Worm (Caenorhabditis elegans) whole organism, L1 larva: Measurements from ENCODE around the gene cpb-2.

ENCODE experiments used
- C04F5.9 ChIP-seq: sonication (generic microtip); optimal IDR thresholded peaks from 2 replicates; lab custom pipeline; 2016; ENCODE audit warnings: missing genetic modification characterization, missing compliant biosample characterization
- C16A3.4 ChIP-seq: fragments of 150-350 bp; optimal IDR thresholded peaks from 2 replicates; lab custom pipeline; 2014; ENCODE audit warnings: missing biosample characterization, missing genetic modification characterization
- F16B12.6 ChIP-seq: fragments of 150-350 bp; optimal IDR thresholded peaks from 2 replicates; lab custom pipeline; 2014; ENCODE audit warnings: missing biosample characterization, missing genetic modification characterization
- aha-1 ChIP-seq: fragments of 150-350 bp; optimal IDR thresholded peaks from 2 replicates; lab custom pipeline; 2014; ENCODE audit warnings: missing biosample characterization, missing genetic modification characterization
- aly-2 ChIP-seq: fragments of 150-350 bp; optimal IDR thresholded peaks from 2 replicates; lab custom pipeline; 2014; ENCODE audit warnings: missing biosample characterization, missing genetic modification characterization
- ama-1 ChIP-seq: fragments of 150-350 bp; optimal IDR thresholded peaks from 2 replicates; lab custom pipeline; 2014
- blmp-1 ChIP-seq: fragments of 150-350 bp; optimal IDR thresholded peaks from 2 replicates; lab custom pipeline; 2014; ENCODE audit warnings: missing biosample characterization, missing genetic modification characterization
- ceh-63 ChIP-seq: fragments of 200-800 bp; sonication (Bioruptor generic); optimal IDR thresholded peaks from 2 replicates; lab custom pipeline; 2018; ENCODE audit warnings: mild to moderate bottlenecking, missing genetic modification characterization, missing compliant biosample characterization
- ceh-82 ChIP-seq, 3 experiments: fragments of 150-350 bp in 1 of 3; sonication (generic microtip) in 2 of 3; optimal IDR thresholded peaks; 2 replicates each; lab custom pipeline; 2014 to 2017; ENCODE audit warnings: missing biosample characterization in 3 of 3, missing genetic modification characterization in 3 of 3
- efl-1 ChIP-seq, 4 experiments: fragments of 150-350 bp; optimal IDR thresholded peaks in 3 of 4; peaks in 1 of 4; 1 replicate in 1 of 4; 2 replicates in 3 of 4; lab custom pipeline; 2014; ENCODE audit warnings: missing biosample characterization in 2 of 4, missing genetic modification characterization in 2 of 4, missing genetic modification reagents in 2 of 4
- efl-3 ChIP-seq: fragments of 200-800 bp; sonication (Bioruptor generic); optimal IDR thresholded peaks from 2 replicates; lab custom pipeline; 2018; ENCODE audit warnings: mild to moderate bottlenecking, missing genetic modification characterization, missing compliant biosample characterization
- egl-27 ChIP-seq, 2 experiments: fragments of 150-350 bp in 1 of 2; sonication (generic microtip); optimal IDR thresholded peaks; 3 replicates each; lab custom pipeline; 2017 to 2018; ENCODE audit warnings: missing biosample characterization in 2 of 2, missing genetic modification characterization in 2 of 2, missing genetic modification reagents in 2 of 2
- elt-3 ChIP-seq, 6 experiments: fragments of 150-350 bp in 1 of 6; sonication (generic microtip); optimal IDR thresholded peaks; 2 replicates each; lab custom pipeline; 2017 to 2018; ENCODE audit warnings: missing biosample characterization in 6 of 6, missing genetic modification characterization in 6 of 6, inconsistent platforms in 1 of 6
- fkh-8 ChIP-seq: sonication (generic microtip); optimal IDR thresholded peaks from 2 replicates; lab custom pipeline; 2016; ENCODE audit warnings: mild to moderate bottlenecking, missing genetic modification characterization, missing compliant biosample characterization
- hlh-4 ChIP-seq: sonication (generic microtip); optimal IDR thresholded peaks from 2 replicates; lab custom pipeline; 2016; ENCODE audit warnings: mild to moderate bottlenecking, missing genetic modification characterization, missing compliant biosample characterization
- irx-1 ChIP-seq: sonication (generic microtip); optimal IDR thresholded peaks from 2 replicates; lab custom pipeline; 2016; ENCODE audit warnings: missing genetic modification characterization, missing compliant biosample characterization
- isw-1 ChIP-seq: fragments of 200-800 bp; sonication (Bioruptor generic); IDR thresholded peaks from 2 replicates; pipeline ENCODE4 v1.3.6; 2022; ENCODE audit warnings: missing genetic modification characterization, missing compliant biosample characterization
- lin-14 ChIP-seq: fragments of 200-800 bp; sonication (Bioruptor generic); optimal IDR thresholded peaks from 2 replicates; lab custom pipeline; 2018; ENCODE audit warnings: mild to moderate bottlenecking, missing genetic modification characterization, moderate library complexity, missing compliant biosample characterization
- lin-35 ChIP-seq, 2 experiments: fragments of 150-350 bp; optimal IDR thresholded peaks; 2 replicates each; lab custom pipeline; 2014; ENCODE audit warnings: missing biosample characterization in 2 of 2, missing genetic modification characterization in 2 of 2, missing genetic modification reagents in 2 of 2
- lsy-2 ChIP-seq, 2 experiments: fragments of 150-350 bp; optimal IDR thresholded peaks; 2 replicates each; lab custom pipeline; 2014; ENCODE audit warnings: missing biosample characterization in 2 of 2, missing genetic modification characterization in 2 of 2
- mab-9 ChIP-seq: fragments of 200-800 bp; sonication (Bioruptor generic); IDR thresholded peaks from 2 replicates; pipeline ENCODE4 v1.3.6; 2022; ENCODE audit warnings: missing genetic modification reagents, missing genetic modification characterization, missing compliant biosample characterization
- mef-2 ChIP-seq: fragments of 150-350 bp; optimal IDR thresholded peaks from 2 replicates; lab custom pipeline; 2014; ENCODE audit warnings: missing biosample characterization, missing genetic modification characterization
- mep-1 ChIP-seq: fragments of 150-350 bp; optimal IDR thresholded peaks from 2 replicates; lab custom pipeline; 2014; ENCODE audit warnings: missing biosample characterization, missing genetic modification characterization
- nhr-85 ChIP-seq: sonication (generic microtip); peaks from one replicate; lab custom pipeline; 2016; ENCODE audit warnings: missing genetic modification characterization, inconsistent platforms, missing compliant biosample characterization
- nhr-90 ChIP-seq: sonication (generic microtip); optimal IDR thresholded peaks from 2 replicates; lab custom pipeline; 2016; ENCODE audit warnings: mild to moderate bottlenecking, missing genetic modification characterization, missing compliant biosample characterization; ENCODE audit not compliant: poor library complexity
- pqm-1 ChIP-seq: sonication (generic microtip); optimal IDR thresholded peaks from 3 replicates; lab custom pipeline; 2017; ENCODE audit warnings: missing biosample characterization, missing genetic modification characterization
- rnt-1 ChIP-seq: sonication (generic microtip); optimal IDR thresholded peaks from 2 replicates; lab custom pipeline; 2016; ENCODE audit warnings: mild to moderate bottlenecking, missing genetic modification characterization, moderate library complexity, missing compliant biosample characterization
- skn-1 ChIP-seq: fragments of 150-350 bp; optimal IDR thresholded peaks from 2 replicates; lab custom pipeline; 2014; ENCODE audit warnings: missing biosample characterization, missing genetic modification characterization
- sptf-1 ChIP-seq: fragments of 150-350 bp; optimal IDR thresholded peaks from 2 replicates; lab custom pipeline; 2014; ENCODE audit warnings: missing biosample characterization, missing genetic modification characterization
- swsn-7 ChIP-seq: sonication (generic microtip); optimal IDR thresholded peaks from 2 replicates; lab custom pipeline; 2016; ENCODE audit warnings: missing genetic modification characterization, missing compliant biosample characterization
- tbx-2 ChIP-seq: sonication (generic microtip); optimal IDR thresholded peaks from 2 replicates; lab custom pipeline; 2016; ENCODE audit warnings: missing genetic modification characterization, missing compliant biosample characterization
- unc-86 ChIP-seq: sonication (generic microtip); optimal IDR thresholded peaks from 2 replicates; lab custom pipeline; 2016; ENCODE audit warnings: missing genetic modification characterization, missing compliant biosample characterization
- unc-98 ChIP-seq: fragments of 200-800 bp; sonication (Bioruptor generic); IDR thresholded peaks from 2 replicates; pipeline ENCODE4 v1.3.6; 2022; ENCODE audit warnings: missing genetic modification characterization, missing compliant biosample characterization
- zip-4 ChIP-seq: fragments of 200-800 bp; sonication (Bioruptor generic); optimal IDR thresholded peaks from 2 replicates; lab custom pipeline; 2018; ENCODE audit warnings: mild to moderate bottlenecking, missing genetic modification characterization, moderate library complexity, missing compliant biosample characterization
- ztf-4 ChIP-seq: fragments of 150-350 bp; optimal IDR thresholded peaks from 2 replicates; lab custom pipeline; 2014; ENCODE audit warnings: missing biosample characterization, missing genetic modification characterization

Gene cpb-2

DNA sequence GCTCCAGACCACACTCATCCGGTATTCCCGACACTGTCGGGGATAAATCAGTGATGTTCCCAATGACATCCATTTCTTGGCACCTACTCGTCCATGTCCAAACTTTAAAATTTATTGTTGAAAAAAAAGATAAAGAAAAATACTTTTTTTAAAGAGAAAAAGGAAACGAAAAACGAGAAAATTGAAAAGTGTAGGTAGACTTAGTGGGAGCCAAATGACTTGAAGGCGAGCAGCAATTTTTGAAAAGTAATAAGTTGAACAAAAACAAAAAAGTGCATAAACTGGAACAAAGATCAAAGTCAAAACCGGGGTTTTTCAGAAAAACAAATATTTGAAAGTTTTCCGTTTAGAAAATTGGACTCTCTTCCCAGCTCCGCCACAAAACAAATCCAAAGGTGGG, 15.5 kb downstream of the cpb-2 start, which contains the start of gene daf-37:
Gene daf-37 (minus strand): TSS at position 101 of the 400 bp plus-strand sequence.
- TF ChIP-seq efl-1 (optimal IDR thresholded peaks at IDR 0.05; lab: Kevin White, UChicago) (no peak), efl-1 (GFP tag; optimal IDR thresholded peaks at IDR 0.05 in 1 of 2; lab: Kevin White, UChicago) (no peak), F16B12.6 (tag; lab: Kevin White, UChicago) (no peak), lin-35 (GFP tag; optimal IDR thresholded peaks at IDR 0.05; lab: Kevin White, UChicago) (no peak), mep-1 (tag; lab: Kevin White, UChicago) (no peak), elt-3 (tag; optimal IDR thresholded peaks at IDR 0.05; lab: Kevin White, UChicago) (no peak), efl-3 (GFP tag; lab: Kevin White, UChicago) (no peak), sptf-1 (no peak), hlh-4 (no peak), unc-86 (tag; lab: Kevin White, UChicago) (no peak), ceh-82 (tag; optimal IDR thresholded peaks at IDR 0.05; lab: Kevin White, UChicago) (no peak), C16A3.4 (tag; lab: Kevin White, UChicago) (no peak), isw-1 (GFP tag; lab: Robert Waterston, UW) (no peak), zip-4 (GFP tag; lab: Kevin White, UChicago) (no peak), pqm-1 (tag; lab: Kevin White, UChicago) (no peak), lin-14 (no peak)
- TF ChIP-seq, all 84 proteins: peak for 0

DNA sequence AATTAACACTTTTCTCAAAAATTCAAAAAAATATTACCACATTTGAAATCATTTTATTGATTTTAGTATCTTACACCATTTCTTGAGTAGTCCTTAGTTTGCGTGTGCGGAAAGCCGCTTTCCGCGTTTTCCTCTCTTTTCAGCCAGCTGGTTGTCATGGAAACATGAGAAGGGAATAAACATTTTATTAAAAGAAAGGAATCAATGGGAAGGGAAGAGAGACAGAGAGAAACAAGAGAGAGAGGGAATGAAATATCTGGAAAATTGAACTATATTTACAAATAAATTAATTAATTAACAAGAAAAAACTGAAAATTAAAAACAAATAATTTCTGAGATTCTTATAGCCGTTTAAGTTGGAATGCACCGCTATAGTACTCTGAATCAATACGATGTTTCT, 26.8 kb downstream of the cpb-2 start, which contains the start of gene mks-2:
Gene mks-2 (minus strand): TSS at position 101 of the 400 bp plus-strand sequence.
- TF ChIP-seq ceh-63 (GFP tag; lab: Kevin White, UChicago) (no peak), mef-2 (tag; lab: Kevin White, UChicago) (no peak), tbx-2 (tag; lab: Kevin White, UChicago) (no peak), mab-9 (GFP tag; lab: Robert Waterston, UW) (no peak), swsn-7 (no peak), lin-35 (GFP tag; optimal IDR thresholded peaks at IDR 0.05; lab: Kevin White, UChicago) (no peak), hlh-4 (no peak), ztf-4 (tag; lab: Kevin White, UChicago) (no peak), ama-1 (lab: Kevin White, UChicago) (no peak)

DNA sequence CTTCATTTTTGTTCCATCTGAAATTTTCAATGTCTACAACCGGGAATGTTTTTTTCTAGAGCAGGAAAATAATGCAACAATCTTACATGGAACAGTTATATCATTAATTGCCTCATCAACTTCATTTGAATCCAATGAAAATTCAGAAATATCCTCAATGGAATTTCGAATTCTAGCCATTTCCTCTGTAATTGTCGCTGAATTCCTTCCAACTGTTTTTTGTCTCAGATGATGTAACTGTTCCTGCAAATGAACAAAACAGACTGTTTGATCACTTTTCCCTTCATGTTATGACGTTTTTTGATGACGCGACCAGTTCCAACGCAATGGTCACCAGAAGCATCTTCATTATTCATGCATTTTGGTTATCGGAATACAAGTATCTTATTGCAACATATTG, 28.9 kb downstream of the cpb-2 start:
- TF ChIP-seq nhr-90 (tag; lab: Kevin White, UChicago): no peak
- no peak for TF ChIP-seq rnt-1 (tag; lab: Kevin White, UChicago)
- TF ChIP-seq skn-1 (tag; lab: Kevin White, UChicago): no peak

DNA sequence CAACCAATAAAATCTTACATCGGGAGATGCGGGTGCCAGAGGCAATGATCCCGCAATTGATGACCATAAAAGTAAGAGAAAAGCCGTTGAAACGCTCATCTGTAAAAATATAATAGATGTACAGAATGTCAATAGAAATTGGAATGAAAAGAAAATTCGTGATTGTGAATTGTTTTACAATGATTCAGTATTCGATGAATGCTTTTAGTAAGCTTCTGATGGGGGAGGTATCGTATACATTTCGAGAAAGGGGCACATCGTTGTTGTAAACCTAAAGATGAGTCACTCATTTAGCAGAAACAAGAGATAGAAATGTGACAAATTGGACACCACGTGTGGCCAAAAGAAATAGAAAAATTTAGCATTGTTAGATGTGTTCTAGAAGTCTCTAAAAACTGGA, 30.0 kb downstream of the cpb-2 start, which contains the start of gene C30B5.6:
Gene C30B5.6 (minus strand): TSS at position 101 of the 400 bp plus-strand sequence.
- no peak for TF ChIP-seq unc-98 (GFP tag; lab: Robert Waterston, UW)
- no peak for TF ChIP-seq ceh-63 (GFP tag; lab: Kevin White, UChicago)
- no peak for TF ChIP-seq C04F5.9 (tag; lab: Kevin White, UChicago)
- no peak for TF ChIP-seq blmp-1 (tag; lab: Kevin White, UChicago)
- TF ChIP-seq aha-1 (tag; lab: Kevin White, UChicago): no peak
- TF ChIP-seq ceh-82 (tag; optimal IDR thresholded peaks at IDR 0.05; lab: Kevin White, UChicago): no peak
- no peak for TF ChIP-seq irx-1
- no peak for TF ChIP-seq efl-3 (GFP tag; lab: Kevin White, UChicago)
- no peak for TF ChIP-seq lsy-2 (tag; optimal IDR thresholded peaks at IDR 0.05; lab: Kevin White, UChicago)
- TF ChIP-seq fkh-8 (tag; lab: Kevin White, UChicago): no peak
- no peak for TF ChIP-seq aly-2 (tag; lab: Kevin White, UChicago)
- no peak for TF ChIP-seq lin-35 (GFP tag; optimal IDR thresholded peaks at IDR 0.05; lab: Kevin White, UChicago)
- no peak for TF ChIP-seq egl-27 (tag; optimal IDR thresholded peaks at IDR 0.05; lab: Kevin White, UChicago)

DNA sequence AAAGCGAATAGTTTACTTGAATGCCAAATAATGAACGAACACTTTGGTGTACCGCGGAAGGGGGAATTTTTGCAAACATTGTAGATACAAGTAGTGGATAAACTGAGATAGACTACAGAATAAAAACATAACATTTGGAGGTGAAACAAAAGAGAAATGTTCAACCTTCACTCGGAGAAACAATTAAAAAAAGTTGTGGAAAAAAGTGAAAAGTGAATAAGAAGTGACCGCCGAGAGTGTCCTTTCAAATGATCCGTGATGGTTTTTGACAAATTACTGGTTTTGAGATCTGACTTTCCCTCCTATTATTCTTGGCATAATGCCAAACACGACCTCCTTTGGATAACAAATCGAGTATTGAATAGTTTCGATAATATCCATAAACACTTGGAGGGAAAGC, 31.2 kb downstream of the cpb-2 start:
- TF ChIP-seq aha-1 (tag; lab: Kevin White, UChicago): no peak
- peak; percentile 81 for TF ChIP-seq blmp-1 (tag; lab: Kevin White, UChicago)
- TF ChIP-seq nhr-85 (tag; lab: Kevin White, UChicago): peak; percentile 57
